Fruit fly (Drosophila melanogaster) whole organism, embryonic: ENCODE data around the gene CG7183.

Source experiments
- Ada2b ChIP-seq: fragments of 200-800 bp; sonication (Bioruptor generic); IDR thresholded peaks from 2 replicates; pipeline ENCODE4 v1.3.6; 2022; ENCODE audit warnings: missing biosample characterization, missing genetic modification characterization
- Aef1 ChIP-seq: fragments of 200-800 bp; sonication (Bioruptor generic); IDR thresholded peaks from 3 replicates; pipeline ENCODE4 v1.3.6; 2022; ENCODE audit warnings: missing biosample characterization, missing genetic modification characterization
- Bdp1 ChIP-seq: fragments of 200-800 bp; sonication (Bioruptor generic); optimal IDR thresholded peaks from 3 replicates; lab custom pipeline; 2016; ENCODE audit warnings: missing biosample characterization, missing genetic modification characterization
- CG10147 ChIP-seq: fragments of 200-800 bp; sonication (Bioruptor generic); optimal IDR thresholded peaks from 2 replicates; lab custom pipeline; 2019; ENCODE audit warnings: missing biosample characterization, mild to moderate bottlenecking, missing genetic modification characterization, moderate library complexity
- CG10565 ChIP-seq: fragments of 200-800 bp; sonication (Bioruptor generic); optimal IDR thresholded peaks from 3 replicates; lab custom pipeline; 2016; ENCODE audit warnings: missing biosample characterization, mild to moderate bottlenecking, missing genetic modification characterization
- CG12391 ChIP-seq: fragments of 200-800 bp; sonication (Bioruptor generic); optimal IDR thresholded peaks from 3 replicates; lab custom pipeline; 2018; ENCODE audit warnings: missing biosample characterization, mild to moderate bottlenecking, missing genetic modification characterization, moderate library complexity
- CG16815 ChIP-seq: fragments of 200-800 bp; sonication (Bioruptor generic); optimal IDR thresholded peaks from 3 replicates; lab custom pipeline; 2017; ENCODE audit warnings: missing biosample characterization, mild to moderate bottlenecking, missing genetic modification characterization
- CG17186 ChIP-seq: fragments of 200-800 bp; sonication (Bioruptor generic); optimal IDR thresholded peaks from 3 replicates; lab custom pipeline; 2017; ENCODE audit warnings: missing biosample characterization, missing genetic modification reagents, missing genetic modification characterization
- CG17361 ChIP-seq: fragments of 200-800 bp; sonication (Bioruptor generic); IDR thresholded peaks from 3 replicates; pipeline ENCODE4 v1.3.6; 2022; ENCODE audit warnings: missing biosample characterization, missing genetic modification characterization
- CG2120 ChIP-seq: fragments of 200-800 bp; sonication (Bioruptor generic); optimal IDR thresholded peaks from 3 replicates; lab custom pipeline; 2016; ENCODE audit warnings: missing biosample characterization, missing genetic modification characterization
- CG30020 ChIP-seq: fragments of 200-800 bp; optimal IDR thresholded peaks from 2 replicates; lab custom pipeline; 2019; ENCODE audit warnings: missing biosample characterization, mild to moderate bottlenecking, missing genetic modification characterization, moderate library complexity
- CG3281 ChIP-seq: fragments of 200-800 bp; sonication (Bioruptor generic); optimal IDR thresholded peaks from 3 replicates; lab custom pipeline; 2017; ENCODE audit warnings: missing biosample characterization, mild to moderate bottlenecking, missing genetic modification characterization
- CG6791 ChIP-seq: fragments of 200-800 bp; sonication (Bioruptor generic); IDR thresholded peaks from 3 replicates; pipeline ENCODE4 v1.3.6; 2022; ENCODE audit warnings: missing biosample characterization, missing genetic modification characterization; ENCODE audit not compliant: partially characterized antibody
- CG8944 ChIP-seq: fragments of 200-800 bp; sonication (Bioruptor generic); optimal IDR thresholded peaks from 3 replicates; lab custom pipeline; 2016; ENCODE audit warnings: missing biosample characterization, missing genetic modification characterization
- CG9797 ChIP-seq: fragments of 200-800 bp; sonication (Bioruptor generic); optimal IDR thresholded peaks from 3 replicates; lab custom pipeline; 2018; ENCODE audit warnings: missing biosample characterization, mild to moderate bottlenecking, missing genetic modification characterization
- CHES-1-like ChIP-seq: fragments of 200-800 bp; sonication (Bioruptor generic); optimal IDR thresholded peaks from 2 replicates; lab custom pipeline; 2016; ENCODE audit warnings: missing biosample characterization, missing genetic modification characterization
- Camta ChIP-seq: fragments of 200-800 bp; sonication (Bioruptor generic); optimal IDR thresholded peaks from 2 replicates; lab custom pipeline; 2016; ENCODE audit warnings: missing biosample characterization, missing genetic modification characterization
- D ChIP-seq, 2 experiments: fragments of 200-800 bp in 1 of 2; fragments of >200 bp in 1 of 2; sonication (Bioruptor generic) in 1 of 2; optimal IDR thresholded peaks; 2 replicates in 1 of 2; 3 replicates in 1 of 2; lab custom pipeline; 2017; ENCODE audit warnings: mild to moderate bottlenecking in 1 of 2, missing biosample characterization in 1 of 2, missing genetic modification characterization in 1 of 2, missing genetic modification reagents in 1 of 2
- D19A ChIP-seq: fragments of 200-800 bp; optimal IDR thresholded peaks from 3 replicates; lab custom pipeline; 2019; ENCODE audit warnings: missing biosample characterization, mild to moderate bottlenecking, missing genetic modification characterization, moderate library complexity
- Dp ChIP-seq: fragments of 200-800 bp; sonication (Bioruptor generic); optimal IDR thresholded peaks from 2 replicates; lab custom pipeline; 2018; ENCODE audit warnings: missing biosample characterization, mild to moderate bottlenecking, missing genetic modification characterization, moderate library complexity
- E2f2 ChIP-seq: fragments of 200-800 bp; sonication (Bioruptor generic); IDR thresholded peaks from 2 replicates; pipeline ENCODE4 v1.3.6; 2022; ENCODE audit warnings: missing biosample characterization, missing genetic modification characterization
- Hand ChIP-seq: fragments of 200-800 bp; sonication (Bioruptor generic); optimal IDR thresholded peaks from 2 replicates; lab custom pipeline; 2017; ENCODE audit warnings: mild to moderate bottlenecking, missing biosample characterization, missing genetic modification reagents, missing genetic modification characterization
- Hr39 ChIP-seq: fragments of >200 bp; optimal IDR thresholded peaks from 2 replicates; lab custom pipeline; 2017
- MBD-R2 ChIP-seq: fragments of 200-800 bp; sonication (Bioruptor generic); IDR thresholded peaks from 2 replicates; pipeline ENCODE4 v1.3.6; 2022; ENCODE audit warnings: missing biosample characterization, missing genetic modification characterization
- Mes4 ChIP-seq: fragments of 200-800 bp; sonication (Bioruptor generic); optimal IDR thresholded peaks from 2 replicates; lab custom pipeline; 2016; ENCODE audit warnings: missing biosample characterization, missing genetic modification characterization
- Nf-YA ChIP-seq: fragments of 200-800 bp; sonication (Bioruptor generic); IDR thresholded peaks from 2 replicates; pipeline ENCODE4 v1.3.6; 2022; ENCODE audit warnings: missing biosample characterization, missing genetic modification characterization
- Nf-YB ChIP-seq: fragments of 200-800 bp; sonication (Bioruptor generic); optimal IDR thresholded peaks from 3 replicates; lab custom pipeline; 2019; ENCODE audit warnings: missing biosample characterization, mild to moderate bottlenecking, missing genetic modification characterization, moderate library complexity
- Oli ChIP-seq: fragments of 200-800 bp; sonication (Bioruptor generic); optimal IDR thresholded peaks from 2 replicates; lab custom pipeline; 2018; ENCODE audit warnings: missing biosample characterization, mild to moderate bottlenecking, missing genetic modification characterization, moderate library complexity
- al ChIP-seq: fragments of 200-800 bp; sonication (Bioruptor generic); IDR thresholded peaks from 2 replicates; pipeline ENCODE4 v1.3.6; 2022; ENCODE audit warnings: missing biosample characterization, missing genetic modification characterization
- ap ChIP-seq: fragments of 200-800 bp; sonication (Bioruptor generic); IDR thresholded peaks from 2 replicates; pipeline ENCODE4 v1.3.6; 2022; ENCODE audit warnings: missing biosample characterization, missing genetic modification characterization
- ato ChIP-seq: fragments of 200-800 bp; sonication (Bioruptor generic); IDR thresholded peaks from 2 replicates; pipeline ENCODE4 v1.3.6; 2022; ENCODE audit warnings: missing biosample characterization, missing genetic modification characterization; ENCODE audit not compliant: partially characterized antibody
- bcd ChIP-seq: fragments of 200-800 bp; sonication (Bioruptor generic); optimal IDR thresholded peaks from 2 replicates; lab custom pipeline; 2017; ENCODE audit warnings: missing biosample characterization, mild to moderate bottlenecking, missing genetic modification characterization
- bowl ChIP-seq: fragments of 200-800 bp; sonication (Bioruptor generic); IDR thresholded peaks from 2 replicates; pipeline ENCODE4 v1.3.6; 2022; ENCODE audit warnings: missing biosample characterization, missing genetic modification characterization
- chif ChIP-seq, 2 experiments: fragments of 200-800 bp; sonication (Bioruptor generic); optimal IDR thresholded peaks; 3 replicates each; lab custom pipeline; 2016; ENCODE audit warnings: missing biosample characterization in 2 of 2, missing genetic modification characterization in 2 of 2
- chinmo ChIP-seq: fragments of 200-800 bp; sonication (Bioruptor generic); IDR thresholded peaks from 4 replicates; pipeline ENCODE4 v1.3.6; 2022; ENCODE audit warnings: missing biosample characterization, missing genetic modification characterization; ENCODE audit not compliant: partially characterized antibody
- ham ChIP-seq: fragments of 200-800 bp; sonication (Bioruptor generic); IDR thresholded peaks from 2 replicates; pipeline ENCODE4 v1.3.6; 2022; ENCODE audit warnings: missing biosample characterization, missing genetic modification characterization
- jigr1 ChIP-seq: fragments of 200-800 bp; sonication (Bioruptor generic); IDR thresholded peaks from 3 replicates; pipeline ENCODE4 v1.3.6; 2022; ENCODE audit warnings: missing biosample characterization, missing genetic modification characterization
- kay ChIP-seq: fragments of 200-800 bp; sonication (Bioruptor generic); optimal IDR thresholded peaks from 2 replicates; lab custom pipeline; 2016; ENCODE audit warnings: missing biosample characterization, missing genetic modification characterization
- luna ChIP-seq: fragments of 200-800 bp; sonication (Bioruptor generic); optimal IDR thresholded peaks from 2 replicates; lab custom pipeline; 2016; ENCODE audit warnings: missing biosample characterization, missing genetic modification characterization
- maf-S ChIP-seq: fragments of 200-800 bp; sonication (Bioruptor generic); optimal IDR thresholded peaks from 2 replicates; lab custom pipeline; 2016; ENCODE audit warnings: missing biosample characterization, missing genetic modification characterization
- org-1 ChIP-seq: fragments of 200-800 bp; sonication (Bioruptor generic); optimal IDR thresholded peaks from 2 replicates; lab custom pipeline; 2017; ENCODE audit warnings: missing biosample characterization, missing genetic modification characterization
- repo ChIP-seq: fragments of 200-800 bp; sonication (Bioruptor generic); optimal IDR thresholded peaks from 2 replicates; lab custom pipeline; 2016; ENCODE audit warnings: missing biosample characterization, missing genetic modification characterization
- shn ChIP-seq: fragments of 200-800 bp; sonication (Bioruptor generic); optimal IDR thresholded peaks from 3 replicates; lab custom pipeline; 2016; ENCODE audit warnings: missing biosample characterization, missing genetic modification characterization
- slou ChIP-seq: fragments of 200-800 bp; sonication (Bioruptor generic); optimal IDR thresholded peaks from 3 replicates; lab custom pipeline; 2016; ENCODE audit warnings: missing biosample characterization, missing genetic modification characterization
- sqz ChIP-seq: fragments of 200-800 bp; sonication (Bioruptor generic); optimal IDR thresholded peaks from 3 replicates; lab custom pipeline; 2018; ENCODE audit warnings: missing biosample characterization, mild to moderate bottlenecking, missing genetic modification characterization
- stwl ChIP-seq: fragments of 200-800 bp; sonication (Bioruptor generic); optimal IDR thresholded peaks from 3 replicates; lab custom pipeline; 2018; ENCODE audit warnings: missing biosample characterization, mild to moderate bottlenecking, missing genetic modification characterization, moderate library complexity
- tup ChIP-seq: fragments of 200-800 bp; sonication (Bioruptor generic); optimal IDR thresholded peaks from 2 replicates; lab custom pipeline; 2016; ENCODE audit warnings: missing biosample characterization, mild to moderate bottlenecking, missing genetic modification characterization, moderate library complexity
- tx ChIP-seq: fragments of 200-800 bp; sonication (Bioruptor generic); optimal IDR thresholded peaks from 2 replicates; lab custom pipeline; 2016; ENCODE audit warnings: missing biosample characterization, missing genetic modification characterization
- yki ChIP-seq: fragments of >200 bp; optimal IDR thresholded peaks from 3 replicates; lab custom pipeline; 2018

The CG7183 gene

DNA sequence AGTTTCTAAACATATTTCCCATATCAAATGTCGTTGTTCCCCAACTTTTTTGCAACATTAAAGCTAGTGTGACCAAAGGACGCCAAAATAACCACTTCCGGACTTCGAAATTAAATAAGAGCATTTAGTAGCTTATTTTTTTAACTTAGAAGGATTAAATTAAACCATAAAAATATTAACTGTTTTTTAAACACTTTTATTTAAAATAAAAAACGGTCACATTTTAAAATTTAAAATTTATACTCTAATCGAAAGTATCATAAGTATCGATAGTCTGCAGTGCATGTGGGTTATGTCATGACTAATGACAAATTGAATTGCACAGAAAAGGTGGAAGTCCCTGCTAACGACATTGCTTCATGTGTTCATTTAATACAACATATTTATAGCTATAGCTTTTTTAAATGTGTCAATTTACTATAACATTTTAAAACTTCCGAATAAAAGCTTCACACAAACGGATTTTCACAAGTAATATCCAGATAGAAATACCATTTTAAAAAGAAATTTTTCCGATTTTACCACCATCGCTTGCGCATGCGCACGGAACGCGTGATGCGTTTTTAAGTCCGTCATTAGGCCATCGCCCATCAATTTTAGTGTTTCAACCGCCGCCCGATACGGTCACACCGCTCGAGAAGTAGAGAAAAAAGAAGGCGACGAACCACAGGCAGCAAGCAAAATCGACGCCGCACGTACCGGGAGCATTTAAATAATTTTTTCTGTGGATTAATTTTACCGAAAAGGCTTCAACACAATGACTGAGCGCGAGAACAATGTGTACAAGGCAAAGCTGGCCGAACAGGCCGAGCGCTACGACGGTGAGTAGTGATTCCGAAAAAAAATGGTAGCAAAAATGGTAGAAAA lies 21.8 kb upstream of the CG7183 start, which contains the start of the genes CG7156 and 14-3-3epsilon (continued):
- peak in 1 of 2 experiments; percentile 30 for TF ChIP-seq chif (GFP tag; optimal IDR thresholded peaks at IDR 0.05; lab: Kevin White, UChicago)
- no peak for TF ChIP-seq Bdp1 (GFP tag; lab: Kevin White, UChicago)
- TF ChIP-seq tup (GFP tag; lab: Kevin White, UChicago) = no peak
- TF ChIP-seq maf-S = no peak
- TF ChIP-seq Hr39 (lab: Kevin White, UChicago) = no peak
- no peak for TF ChIP-seq CG3281 (GFP tag; lab: Kevin White, UChicago)
- TF ChIP-seq sqz (GFP tag; lab: Kevin White, UChicago) = peak; percentile 77
- TF ChIP-seq CG12391 (tag; lab: Kevin White, UChicago) = peak; percentile 77
- peak; percentile 50 for TF ChIP-seq CG30020 (tag; lab: Kevin White, UChicago)
- TF ChIP-seq Aef1 (GFP tag; lab: Robert Waterston, UW) = no peak
- TF ChIP-seq ap = peak; percentile 41; the same call in 1 of the 2 replicates
- peak; percentile 96 for TF ChIP-seq CG9797
- no peak for TF ChIP-seq Ada2b
- peak; percentile 14 for TF ChIP-seq Mes4 (GFP tag; lab: Kevin White, UChicago)
- no peak for TF ChIP-seq yki (lab: Kevin White, UChicago)
- peak; percentile 16 for TF ChIP-seq slou (GFP tag; lab: Kevin White, UChicago)
- TF ChIP-seq stwl (tag; lab: Kevin White, UChicago) = peak; percentile 12
- TF ChIP-seq CG17361 (GFP tag; lab: Robert Waterston, UW) = peak; percentile 73; the same call in 2 of the 3 replicates
- TF ChIP-seq Dp (GFP tag; lab: Kevin White, UChicago) = peak; percentile 65
- peak; percentile 19 for TF ChIP-seq Nf-YB (GFP tag; lab: Kevin White, UChicago)
- no peak for TF ChIP-seq chinmo (GFP tag; lab: Robert Waterston, UW)
- 0 out of 2 replicates have a peak, but pooled peaks have one; percentile 5 for TF ChIP-seq Nf-YA (GFP tag; lab: Robert Waterston, UW)
- TF ChIP-seq repo (GFP tag; lab: Kevin White, UChicago) = no peak
- no peak for TF ChIP-seq tx
- TF ChIP-seq Camta (GFP tag; lab: Kevin White, UChicago) = peak; percentile 25
- peak; percentile 8 for TF ChIP-seq kay (GFP tag; lab: Kevin White, UChicago)
- no peak for TF ChIP-seq D19A
- TF ChIP-seq CG10147 = no peak
- TF ChIP-seq CG16815 (GFP tag; lab: Kevin White, UChicago) = peak; percentile 9
- TF ChIP-seq Hand (GFP tag; lab: Kevin White, UChicago) = no peak
- TF ChIP-seq CG6791 (GFP tag; lab: Robert Waterston, UW) = peak; percentile 52; the same call in 2 of the 3 replicates
- no peak for TF ChIP-seq org-1 (GFP tag; lab: Kevin White, UChicago)
- TF ChIP-seq CHES-1-like = peak; percentile 32
- TF ChIP-seq Oli (tag; lab: Kevin White, UChicago) = peak; percentile 8
- no peak for TF ChIP-seq D (optimal IDR thresholded peaks at IDR 0.05; lab: Kevin White, UChicago)
- no peak for TF ChIP-seq D (GFP tag; optimal IDR thresholded peaks at IDR 0.05; lab: Kevin White, UChicago)
- TF ChIP-seq CG17186 = peak; percentile 94
- no peak; the same call in 2 of the 3 replicates for TF ChIP-seq jigr1 (GFP tag; lab: Robert Waterston, UW)
- TF ChIP-seq CG8944 (GFP tag; lab: Kevin White, UChicago) = no peak
- no peak; the same call in 1 of the 2 replicates for TF ChIP-seq ato (GFP tag; lab: Robert Waterston, UW)
- TF ChIP-seq MBD-R2 (GFP tag; lab: Robert Waterston, UW) = peak; percentile 57; the same call in 1 of the 2 replicates
- TF ChIP-seq E2f2 (GFP tag; lab: Robert Waterston, UW) = peak; percentile 48
- no peak for TF ChIP-seq ham (GFP tag; lab: Robert Waterston, UW)
- TF ChIP-seq bcd (GFP tag; lab: Kevin White, UChicago) = peak; percentile 20
- TF ChIP-seq al (GFP tag; lab: Robert Waterston, UW) = no peak
- TF ChIP-seq CG2120 (GFP tag; lab: Kevin White, UChicago) = peak; percentile 46
- no peak for TF ChIP-seq luna (GFP tag; lab: Kevin White, UChicago)
- no peak for TF ChIP-seq CG10565 (GFP tag; lab: Kevin White, UChicago)
- no peak for TF ChIP-seq shn (GFP tag; lab: Kevin White, UChicago)
- no peak for TF ChIP-seq bowl
